Fruit fly (Drosophila melanogaster) whole organism, embryonic: ENCODE data around the gene CAH1.
A peak's percentile ranks its signal among the peaks of the same experiment; 100 is the strongest.

Experiments
- B-H1 ChIP-seq: fragments of 200-800 bp; sonication (Bioruptor generic); IDR thresholded peaks from 3 replicates; pipeline ENCODE4 v1.3.6; 2022; ENCODE audit warnings: missing biosample characterization, missing genetic modification characterization
- CG11093 ChIP-seq: fragments of 200-800 bp; sonication (Bioruptor generic); IDR thresholded peaks from 3 replicates; pipeline ENCODE4 v1.3.6; 2022; ENCODE audit warnings: missing biosample characterization, missing genetic modification characterization
- CG12104 ChIP-seq: fragments of 200-800 bp; sonication (Bioruptor generic); optimal IDR thresholded peaks from 3 replicates; lab custom pipeline; 2016; ENCODE audit warnings: missing biosample characterization, missing genetic modification characterization
- CG13624 ChIP-seq: fragments of 200-800 bp; sonication (Bioruptor generic); optimal IDR thresholded peaks from 2 replicates; lab custom pipeline; 2016; ENCODE audit warnings: missing biosample characterization, missing genetic modification characterization
- CG13775 ChIP-seq: fragments of 200-800 bp; sonication (Bioruptor generic); optimal IDR thresholded peaks from 3 replicates; lab custom pipeline; 2017; ENCODE audit warnings: missing biosample characterization, mild to moderate bottlenecking, missing genetic modification characterization
- CG14965 ChIP-seq: fragments of 200-800 bp; sonication (Bioruptor generic); optimal IDR thresholded peaks from 2 replicates; lab custom pipeline; 2016; ENCODE audit warnings: missing biosample characterization, missing genetic modification characterization, borderline replicate concordance
- CG16813 ChIP-seq: fragments of 200-800 bp; sonication (Bioruptor generic); IDR thresholded peaks from 3 replicates; pipeline ENCODE4 v1.3.6; 2022; ENCODE audit warnings: missing biosample characterization, missing genetic modification characterization; ENCODE audit not compliant: partially characterized antibody
- CG17912 ChIP-seq: fragments of 200-800 bp; sonication (Bioruptor generic); optimal IDR thresholded peaks from 2 replicates; lab custom pipeline; 2018; ENCODE audit warnings: missing biosample characterization, mild to moderate bottlenecking, missing genetic modification characterization
- CG1832 ChIP-seq: fragments of 200-800 bp; sonication (Bioruptor generic); optimal IDR thresholded peaks from 2 replicates; lab custom pipeline; 2017; ENCODE audit warnings: missing biosample characterization, mild to moderate bottlenecking, missing genetic modification characterization, inconsistent platforms
- CG2199 ChIP-seq: fragments of 200-800 bp; sonication (Bioruptor generic); IDR thresholded peaks from 3 replicates; pipeline ENCODE4 v1.3.6; 2022; ENCODE audit warnings: missing biosample characterization, missing genetic modification characterization
- CG31441 ChIP-seq: fragments of 200-800 bp; sonication (Bioruptor generic); IDR thresholded peaks from 2 replicates; pipeline ENCODE4 v1.3.6; 2022; ENCODE audit warnings: missing biosample characterization, missing genetic modification characterization
- CG33557 ChIP-seq: fragments of 200-800 bp; sonication (Bioruptor generic); optimal IDR thresholded peaks from 2 replicates; lab custom pipeline; 2019; ENCODE audit warnings: missing biosample characterization, mild to moderate bottlenecking, missing genetic modification characterization, moderate library complexity
- CG4617 ChIP-seq: fragments of 200-800 bp; sonication (Bioruptor generic); optimal IDR thresholded peaks from 3 replicates; lab custom pipeline; 2016; ENCODE audit warnings: missing biosample characterization, missing genetic modification characterization, borderline replicate concordance
- CG7357 ChIP-seq: fragments of 200-800 bp; sonication (Bioruptor generic); IDR thresholded peaks from 3 replicates; pipeline ENCODE4 v1.3.6; 2022; ENCODE audit warnings: missing biosample characterization, missing genetic modification characterization
- CG7786 ChIP-seq: fragments of 200-800 bp; sonication (Bioruptor generic); optimal IDR thresholded peaks from 2 replicates; lab custom pipeline; 2016; ENCODE audit warnings: missing biosample characterization, missing genetic modification characterization
- CG7963 ChIP-seq: fragments of 200-800 bp; sonication (Bioruptor generic); IDR thresholded peaks from 3 replicates; pipeline ENCODE4 v1.3.6; 2022; ENCODE audit warnings: missing biosample characterization, missing genetic modification characterization; ENCODE audit not compliant: partially characterized antibody
- CG8281 ChIP-seq: fragments of 200-800 bp; sonication (Bioruptor generic); optimal IDR thresholded peaks from 2 replicates; lab custom pipeline; 2018; ENCODE audit warnings: missing biosample characterization, mild to moderate bottlenecking, missing genetic modification characterization, moderate library complexity
- CoRest ChIP-seq: fragments of 200-800 bp; sonication (Bioruptor generic); optimal IDR thresholded peaks from 3 replicates; lab custom pipeline; 2018; ENCODE audit warnings: missing biosample characterization, mild to moderate bottlenecking, missing genetic modification characterization, moderate library complexity
- E2f1 ChIP-seq: fragments of 200-800 bp; sonication (Bioruptor generic); IDR thresholded peaks from 2 replicates; pipeline ENCODE4 v1.3.6; 2022; ENCODE audit warnings: missing biosample characterization, missing genetic modification characterization
- H15 ChIP-seq: fragments of 200-800 bp; sonication (Bioruptor generic); IDR thresholded peaks from 3 replicates; pipeline ENCODE4 v1.3.6; 2022; ENCODE audit warnings: missing biosample characterization, missing genetic modification characterization
- MBD-R2 ChIP-seq: fragments of 200-800 bp; sonication (Bioruptor generic); IDR thresholded peaks from 2 replicates; pipeline ENCODE4 v1.3.6; 2022; ENCODE audit warnings: missing biosample characterization, missing genetic modification characterization
- MESR4 ChIP-seq: fragments of 200-800 bp; sonication (Bioruptor generic); optimal IDR thresholded peaks from 2 replicates; lab custom pipeline; 2018; ENCODE audit warnings: missing biosample characterization, mild to moderate bottlenecking, missing genetic modification characterization, moderate library complexity
- ase ChIP-seq: fragments of 200-800 bp; sonication (Bioruptor generic); IDR thresholded peaks from 3 replicates; pipeline ENCODE4 v1.3.6; 2022; ENCODE audit warnings: missing biosample characterization, missing genetic modification characterization
- bbx ChIP-seq: fragments of 200-800 bp; sonication (Bioruptor generic); IDR thresholded peaks from 2 replicates; pipeline ENCODE4 v1.3.6; 2022; ENCODE audit warnings: missing biosample characterization, missing genetic modification characterization; ENCODE audit not compliant: partially characterized antibody
- bsh ChIP-seq, 2 experiments: fragments of 200-800 bp; sonication (Bioruptor generic); optimal IDR thresholded peaks; 2 replicates each; lab custom pipeline; 2017 to 2018; ENCODE audit warnings: mild to moderate bottlenecking in 2 of 2, missing biosample characterization in 2 of 2, missing genetic modification characterization in 2 of 2, moderate library complexity in 1 of 2
- btn ChIP-seq: fragments of 200-800 bp; sonication (Bioruptor generic); optimal IDR thresholded peaks from 2 replicates; lab custom pipeline; 2016; ENCODE audit warnings: missing biosample characterization, missing genetic modification characterization
- corto ChIP-seq: fragments of 200-800 bp; sonication (Bioruptor generic); optimal IDR thresholded peaks from 2 replicates; lab custom pipeline; 2016; ENCODE audit warnings: missing biosample characterization, mild to moderate bottlenecking, missing genetic modification characterization, moderate library complexity
- danr ChIP-seq: fragments of 200-800 bp; sonication (Bioruptor generic); IDR thresholded peaks from 2 replicates; pipeline ENCODE4 v1.3.6; 2022; ENCODE audit warnings: missing biosample characterization, missing genetic modification characterization
- dpn ChIP-seq, 2 experiments: fragments of 200-800 bp; sonication (Bioruptor generic); optimal IDR thresholded peaks; 3 replicates each; lab custom pipeline; 2016; ENCODE audit warnings: missing biosample characterization in 2 of 2, missing genetic modification characterization in 2 of 2
- en ChIP-seq: fragments of 200-800 bp; sonication (Bioruptor generic); optimal IDR thresholded peaks from 2 replicates; lab custom pipeline; 2016; ENCODE audit warnings: missing biosample characterization, missing genetic modification characterization
- exex ChIP-seq: fragments of 200-800 bp; sonication (Bioruptor generic); optimal IDR thresholded peaks from 4 replicates; lab custom pipeline; 2018; ENCODE audit warnings: missing biosample characterization, mild to moderate bottlenecking, missing genetic modification characterization, moderate library complexity
- fu2 ChIP-seq: fragments of 200-800 bp; sonication (Bioruptor generic); optimal IDR thresholded peaks from 2 replicates; lab custom pipeline; 2016; ENCODE audit warnings: missing biosample characterization, missing genetic modification characterization
- gem ChIP-seq: fragments of 200-800 bp; sonication (Bioruptor generic); optimal IDR thresholded peaks from 2 replicates; lab custom pipeline; 2019; ENCODE audit warnings: missing biosample characterization, mild to moderate bottlenecking, missing genetic modification characterization, moderate library complexity
- hbn ChIP-seq: fragments of 200-800 bp; sonication (Bioruptor generic); IDR thresholded peaks from 2 replicates; pipeline ENCODE4 v1.3.6; 2022; ENCODE audit warnings: missing biosample characterization, missing genetic modification characterization; ENCODE audit not compliant: partially characterized antibody
- inv ChIP-seq: fragments of 200-800 bp; sonication (Bioruptor generic); IDR thresholded peaks from 2 replicates; pipeline ENCODE4 v1.3.6; 2022; ENCODE audit warnings: missing biosample characterization, missing genetic modification characterization; ENCODE audit not compliant: partially characterized antibody
- knrl ChIP-seq: fragments of 200-800 bp; sonication (Bioruptor generic); IDR thresholded peaks from 3 replicates; pipeline ENCODE4 v1.3.6; 2022; ENCODE audit warnings: missing biosample characterization, missing genetic modification characterization; ENCODE audit not compliant: partially characterized antibody
- luna ChIP-seq: fragments of 200-800 bp; sonication (Bioruptor generic); optimal IDR thresholded peaks from 2 replicates; lab custom pipeline; 2016; ENCODE audit warnings: missing biosample characterization, missing genetic modification characterization
- mam ChIP-seq: fragments of 200-800 bp; sonication (Bioruptor generic); optimal IDR thresholded peaks from 3 replicates; lab custom pipeline; 2016; ENCODE audit warnings: missing biosample characterization, missing genetic modification characterization
- salm ChIP-seq: fragments of 200-800 bp; sonication (Bioruptor generic); optimal IDR thresholded peaks from 2 replicates; lab custom pipeline; 2018; ENCODE audit warnings: missing biosample characterization, mild to moderate bottlenecking, missing genetic modification characterization
- schlank ChIP-seq: fragments of 200-800 bp; sonication (Bioruptor generic); optimal IDR thresholded peaks from 2 replicates; lab custom pipeline; 2018; ENCODE audit warnings: missing biosample characterization, mild to moderate bottlenecking, missing genetic modification characterization
- sens ChIP-seq: fragments of 200-800 bp; sonication (Bioruptor generic); peaks from one replicate; lab custom pipeline; 2016; ENCODE audit warnings: missing biosample characterization, missing genetic modification characterization
- stwl ChIP-seq: fragments of 200-800 bp; sonication (Bioruptor generic); optimal IDR thresholded peaks from 3 replicates; lab custom pipeline; 2018; ENCODE audit warnings: missing biosample characterization, mild to moderate bottlenecking, missing genetic modification characterization, moderate library complexity
- sug ChIP-seq: fragments of 200-800 bp; optimal IDR thresholded peaks from 2 replicates; lab custom pipeline; 2019; ENCODE audit warnings: missing biosample characterization, mild to moderate bottlenecking, missing genetic modification characterization, moderate library complexity
- unc-4 ChIP-seq: fragments of 200-800 bp; sonication (Bioruptor generic); IDR thresholded peaks from 2 replicates; pipeline ENCODE4 v1.3.6; 2022; ENCODE audit warnings: missing biosample characterization, missing genetic modification characterization; ENCODE audit not compliant: partially characterized antibody
- vfl ChIP-seq: fragments of 200-800 bp; sonication (Bioruptor generic); optimal IDR thresholded peaks from 2 replicates; lab custom pipeline; 2016; ENCODE audit warnings: missing biosample characterization, missing genetic modification characterization
- vvl ChIP-seq: fragments of 200-800 bp; sonication (Bioruptor generic); IDR thresholded peaks from 2 replicates; pipeline ENCODE4 v1.3.6; 2022; ENCODE audit warnings: missing biosample characterization, missing genetic modification characterization

The CAH1 gene

DNA sequence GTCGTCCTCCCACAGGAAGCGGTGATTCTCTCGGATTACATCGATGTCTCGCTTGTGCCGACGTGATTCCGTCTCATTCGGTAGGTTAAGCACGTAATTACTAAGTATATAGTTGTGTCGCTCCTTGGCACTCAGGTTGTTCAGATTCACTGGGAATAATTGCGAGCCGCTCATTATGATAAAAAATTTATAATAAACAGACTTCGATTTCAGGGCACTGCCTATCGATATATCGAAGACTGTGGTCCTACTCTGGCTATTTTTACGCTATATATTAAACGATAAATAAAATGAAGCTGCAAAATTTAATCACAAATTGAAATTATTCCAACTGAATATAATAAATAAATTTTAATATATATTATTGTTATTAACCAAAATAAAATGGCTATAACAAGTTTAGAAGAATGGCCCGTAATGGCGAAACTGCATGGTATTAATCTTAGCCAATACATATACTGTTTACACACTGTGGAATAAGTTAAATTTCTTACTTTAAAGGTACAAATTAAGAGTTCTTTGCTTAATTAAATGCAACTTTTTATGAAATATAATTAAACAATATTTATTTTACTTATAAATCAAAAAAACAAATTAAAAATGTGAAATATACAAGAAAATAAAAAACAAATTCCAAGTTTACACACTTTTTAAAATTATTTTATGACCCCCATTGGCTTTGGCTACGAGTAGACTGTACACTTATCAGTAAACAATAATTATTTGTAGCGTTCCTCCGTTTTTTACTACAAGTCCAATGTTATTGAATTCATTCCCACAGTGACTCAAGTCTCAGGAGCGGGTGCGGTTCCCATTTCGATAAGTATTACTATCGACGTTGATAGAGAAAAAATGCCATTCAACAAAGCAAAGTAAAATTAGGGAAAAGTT lies 19.9 kb upstream of the CAH1 start, which contains the start of gene Eato (continued):
- peak; percentile 55 for TF ChIP-seq unc-4 (GFP tag; lab: Robert Waterston, UW)
- TF ChIP-seq vfl (GFP tag; lab: Kevin White, UChicago) = no peak
- TF ChIP-seq CG7357 = peak; percentile 70
- TF ChIP-seq CG1832 (GFP tag; lab: Kevin White, UChicago) = no peak
- TF ChIP-seq CG7963 = peak; percentile 47; the same call in 1 of the 3 replicates
- peak; percentile 5 for TF ChIP-seq CoRest (tag; lab: Kevin White, UChicago)
- TF ChIP-seq sens (GFP tag; lab: Kevin White, UChicago) = peak; percentile 64
- TF ChIP-seq stwl (tag; lab: Kevin White, UChicago) = peak; percentile 40
- TF ChIP-seq MESR4 (GFP tag; lab: Kevin White, UChicago) = peak; percentile 47
- TF ChIP-seq mam = peak; percentile 22
- TF ChIP-seq CG13775 (GFP tag; lab: Kevin White, UChicago) = peak; percentile 58
- TF ChIP-seq danr (GFP tag; lab: Robert Waterston, UW) = no peak
- TF ChIP-seq CG17912 = no peak
- no peak for TF ChIP-seq bsh (GFP tag; optimal IDR thresholded peaks at IDR 0.05; lab: Kevin White, UChicago)
- TF ChIP-seq luna (GFP tag; lab: Kevin White, UChicago) = no peak
- peak; percentile 55 for TF ChIP-seq CG16813
- peak; percentile 16 for TF ChIP-seq fu2 (GFP tag; lab: Kevin White, UChicago)
- TF ChIP-seq CG7786 (GFP tag; lab: Kevin White, UChicago) = no peak
- peak; percentile 8 for TF ChIP-seq CG33557 (GFP tag; lab: Kevin White, UChicago)

DNA sequence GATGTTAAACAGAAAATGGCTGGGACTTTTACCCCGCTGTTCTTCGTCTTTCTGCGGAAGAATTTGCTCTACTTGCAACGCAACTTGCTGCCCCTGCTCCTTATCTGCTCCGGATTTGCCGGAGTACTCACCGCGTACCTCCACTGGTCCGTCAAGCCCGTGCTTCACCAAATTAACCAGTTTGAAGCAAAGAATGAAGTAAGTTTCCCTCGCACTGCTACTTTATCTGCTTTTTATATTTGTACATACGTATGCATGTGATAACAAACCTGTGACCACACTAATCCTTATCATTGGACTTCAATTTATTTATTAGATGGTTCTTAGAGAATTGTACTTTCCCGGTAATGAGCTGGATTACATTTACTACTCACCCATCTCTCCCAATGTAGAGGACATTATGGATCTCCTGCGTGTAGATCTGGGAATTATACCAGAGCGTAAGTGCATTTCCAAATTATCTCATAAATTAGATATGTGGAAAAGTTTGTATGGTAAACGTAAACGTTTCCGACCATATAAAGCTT lies 19.2 kb upstream of the CAH1 start, which contains the start of gene CG16890:
Gene CG16890, minus strand, starts transcription at position 184 of the 527 bp plus-strand sequence.
- TF ChIP-seq en (no peak), H15 (GFP tag; lab: Robert Waterston, UW) (no peak), corto (GFP tag; lab: Kevin White, UChicago) (no peak), dpn (GFP tag; optimal IDR thresholded peaks at IDR 0.05; lab: Kevin White, UChicago) (no peak), E2f1 (GFP tag; lab: Robert Waterston, UW) (no peak), sug (tag; lab: Kevin White, UChicago) (peak; percentile 36), CG12104 (GFP tag; lab: Kevin White, UChicago) (no peak), B-H1 (GFP tag; lab: Robert Waterston, UW) (no peak), hbn (GFP tag; lab: Robert Waterston, UW) (no peak), CG14965 (no peak), CG31441 (GFP tag; lab: Robert Waterston, UW) (no peak), gem (no peak), knrl (GFP tag; lab: Robert Waterston, UW) (0 out of 3 replicates have a peak, but pooled peaks have one; percentile 6), CG4617 (peak; percentile 14), bbx (GFP tag; lab: Robert Waterston, UW) (0 out of 2 replicates have a peak, but pooled peaks have one; percentile 41), MBD-R2 (GFP tag; lab: Robert Waterston, UW) (0 out of 2 replicates have a peak, but pooled peaks have one; percentile 54), vvl (no peak), ase (no peak), CG13624 (GFP tag; lab: Kevin White, UChicago) (no peak), schlank (no peak), CG8281 (tag; lab: Kevin White, UChicago) (no peak), fu2 (GFP tag; lab: Kevin White, UChicago) (peak; percentile 11), exex (tag; lab: Kevin White, UChicago) (peak; percentile 28), btn (no peak), salm (tag; lab: Kevin White, UChicago) (no peak), CG7963 (0 out of 3 replicates have a peak, but pooled peaks have one; percentile 36), CG11093 (GFP tag; lab: Robert Waterston, UW) (no peak), inv (GFP tag; lab: Robert Waterston, UW) (peak; percentile 40; the same call in 1 of the 2 replicates), CG2199 (GFP tag; lab: Robert Waterston, UW) (0 out of 3 replicates have a peak, but pooled peaks have one; percentile 47)
